Fruit fly (Drosophila melanogaster): ENCODE data around the gene RhoGDI.

- TF ChIP-seq CG5204 (GFP tag; optimal IDR thresholded peaks at IDR 0.05) (no peak), cnc (optimal IDR thresholded peaks at IDR 0.05) (no peak), Hr96 (GFP tag; optimal IDR thresholded peaks at IDR 0.05) (no peak)
Measured at dm6 chr3L:19929719-19930334, 1.3 kb downstream of the RhoGDI start.

Data from whole organism, adult.